Fruit fly (Drosophila melanogaster) whole organism, embryonic: Measurements from ENCODE around the gene Fer2.

Experiments
- CG12104 ChIP-seq: fragments of 200-800 bp; sonication (Bioruptor generic); optimal IDR thresholded peaks from 3 replicates; lab custom pipeline; 2016; ENCODE audit warnings: missing biosample characterization, missing genetic modification characterization
- CG33213 ChIP-seq: fragments of 200-800 bp; sonication (Bioruptor generic); optimal IDR thresholded peaks from 3 replicates; lab custom pipeline; 2016; ENCODE audit warnings: missing biosample characterization, missing genetic modification characterization
- CG8765 ChIP-seq: fragments of 200-800 bp; sonication (Bioruptor generic); IDR thresholded peaks from 2 replicates; pipeline ENCODE4 v1.3.6; 2022; ENCODE audit warnings: missing biosample characterization, missing genetic modification characterization
- CG9437 ChIP-seq: fragments of 200-800 bp; sonication (Bioruptor generic); optimal IDR thresholded peaks from 2 replicates; lab custom pipeline; 2018; ENCODE audit warnings: missing biosample characterization, mild to moderate bottlenecking, missing genetic modification characterization
- ems ChIP-seq: fragments of 200-800 bp; sonication (Bioruptor generic); optimal IDR thresholded peaks from 3 replicates; lab custom pipeline; 2016; ENCODE audit warnings: missing biosample characterization, missing genetic modification characterization
- ftz-f1 ChIP-seq: fragments of 200-800 bp; sonication (Bioruptor generic); optimal IDR thresholded peaks from 2 replicates; lab custom pipeline; 2016; ENCODE audit warnings: missing biosample characterization, missing genetic modification characterization

- TF ChIP-seq ftz-f1 (no peak), CG33213 (peak; percentile 12), CG12104 (no peak), CG9437 (GFP tag; lab: Kevin White, UChicago) (no peak), CG8765 (GFP tag; lab: Robert Waterston, UW) (no peak), ems (GFP tag; lab: Kevin White, UChicago) (no peak)
Observed at dm6 chr3R:16180476-16181070, 29.5 kb upstream of the Fer2 start, which contains the start of gene CG8927.
